Comparison of ENCODE assay signal across 1 worm cellular context in the genomic region with DNA sequence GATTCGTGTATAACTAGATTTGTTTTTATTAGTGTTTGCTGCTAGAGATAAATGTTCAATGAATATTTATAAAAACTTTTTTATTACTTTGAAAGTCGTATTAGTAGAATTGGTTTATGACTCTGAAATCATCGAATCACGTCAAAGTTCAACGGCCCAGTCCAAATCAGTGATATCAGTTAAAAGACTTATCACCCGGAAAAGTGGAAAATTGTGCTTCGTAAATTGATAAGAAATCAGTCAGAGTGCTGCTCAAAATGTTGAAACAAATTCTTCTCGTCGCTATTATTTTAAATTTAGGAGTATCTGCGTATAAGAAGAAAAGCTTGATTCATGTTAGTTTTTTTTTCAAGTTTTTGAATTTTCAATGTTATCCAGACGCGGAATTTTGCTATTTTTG.
TF ChIP-seq lines count a peak whose summit lies in the region.

A gene (plus strand): TSS at position 243 of the 400 bp plus-strand sequence.

TF ChIP-seq in whole organism, L4 larva, 104 proteins besides CTCF, POLR2A, EP300 and RAD21 (continued from another document):
- TF ChIP-seq lin-15B (tag; optimal IDR thresholded peaks at IDR 0.05; lab: Kevin White, UChicago), result no peak
